Worm (Caenorhabditis elegans) whole organism, L3 larva: ENCODE data around the gene Y43F8C.6.

ENCODE experiments used
- elt-2 ChIP-seq: sonication (generic microtip); optimal IDR thresholded peaks from 2 replicates; lab custom pipeline; 2016; ENCODE audit warnings: missing genetic modification reagents, mild to moderate bottlenecking, missing genetic modification characterization, missing compliant biosample characterization
- ztf-11 ChIP-seq: fragments of 150-350 bp; optimal IDR thresholded peaks from 2 replicates; lab custom pipeline; 2014; ENCODE audit warnings: missing biosample characterization, missing genetic modification characterization

DNA sequence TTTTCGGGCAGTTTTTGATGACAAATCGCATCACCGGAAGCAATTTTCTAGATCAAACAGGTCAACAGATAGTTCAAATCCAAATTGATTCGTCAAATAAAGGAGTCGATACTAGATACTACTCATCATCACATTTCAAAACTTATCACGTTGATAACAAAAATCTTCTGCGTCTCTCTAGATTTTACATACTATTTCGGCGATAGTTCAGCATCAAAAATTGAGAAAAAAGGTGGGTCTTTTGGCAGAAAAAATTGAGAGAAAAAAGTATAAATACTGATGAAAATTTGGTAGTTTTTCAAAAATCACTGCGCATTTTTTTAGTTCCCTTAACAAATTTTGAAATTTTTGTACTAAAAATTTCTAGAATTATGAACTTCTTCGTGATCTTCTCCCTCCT, 27.5 kb downstream of the Y43F8C.6 start, which contains the start of gene nlp-26:
- TF ChIP-seq ztf-11 (tag; lab: Kevin White, UChicago) (no peak), elt-2 (no peak)
